Worm (Caenorhabditis elegans) whole organism, early embryonic: Measurements from ENCODE around the gene F23H11.7.

Experiments used
- F13C5.2 ChIP-seq: sonication (generic microtip); optimal IDR thresholded peaks from 2 replicates; lab custom pipeline; 2017; ENCODE audit warnings: mild to moderate bottlenecking, missing genetic modification characterization, inconsistent platforms, missing compliant biosample characterization
- aly-1 ChIP-seq: sonication (generic microtip); optimal IDR thresholded peaks from 2 replicates; lab custom pipeline; 2016; ENCODE audit warnings: missing genetic modification characterization, missing compliant biosample characterization
- ama-1 ChIP-seq: fragments of 150-350 bp; optimal IDR thresholded peaks from 2 replicates; lab custom pipeline; 2014
- ceh-13 ChIP-seq: fragments of 200-800 bp; sonication (Bioruptor generic); optimal IDR thresholded peaks from 2 replicates; lab custom pipeline; 2018; ENCODE audit warnings: mild to moderate bottlenecking, missing genetic modification characterization, missing compliant biosample characterization
- ceh-36 ChIP-seq: sonication (generic microtip); optimal IDR thresholded peaks from 2 replicates; lab custom pipeline; 2016; ENCODE audit warnings: missing genetic modification characterization, inconsistent platforms, missing compliant biosample characterization
- flt-1 ChIP-seq: fragments of 200-800 bp; sonication (Bioruptor generic); IDR thresholded peaks from 2 replicates; pipeline ENCODE4 v1.3.6; 2022; ENCODE audit warnings: missing genetic modification characterization, missing compliant biosample characterization
- hmbx-1 ChIP-seq: sonication (generic microtip); optimal IDR thresholded peaks from 2 replicates; lab custom pipeline; 2016; ENCODE audit warnings: mild to moderate bottlenecking, missing genetic modification characterization, missing compliant biosample characterization
- hmg-4 ChIP-seq: fragments of 200-800 bp; sonication (Bioruptor generic); optimal IDR thresholded peaks from 2 replicates; lab custom pipeline; 2018; ENCODE audit warnings: mild to moderate bottlenecking, missing genetic modification characterization, missing compliant biosample characterization
- hnd-1 ChIP-seq: sonication (generic microtip); optimal IDR thresholded peaks from 2 replicates; lab custom pipeline; 2016; ENCODE audit warnings: missing genetic modification characterization, missing compliant biosample characterization
- pes-1 ChIP-seq: fragments of 200-800 bp; sonication (Bioruptor generic); IDR thresholded peaks from 2 replicates; pipeline ENCODE4 v1.3.6; 2022; ENCODE audit warnings: missing genetic modification reagents, missing genetic modification characterization, missing compliant biosample characterization
- scrt-1 ChIP-seq: fragments of 200-800 bp; sonication (Bioruptor generic); IDR thresholded peaks from 2 replicates; pipeline ENCODE4 v1.3.6; 2022; ENCODE audit warnings: missing genetic modification characterization, missing compliant biosample characterization
- sea-1 ChIP-seq: fragments of 200-800 bp; sonication (Bioruptor generic); conservative IDR thresholded peaks from 2 replicates; pipeline ENCODE4 v1.3.6; 2022; ENCODE audit warnings: missing genetic modification characterization, missing compliant biosample characterization
- tbx-11 ChIP-seq: fragments of 200-800 bp; sonication (Bioruptor generic); IDR thresholded peaks from 2 replicates; pipeline ENCODE4 v1.3.6; 2022; ENCODE audit warnings: missing genetic modification characterization, missing compliant biosample characterization
- tra-4 ChIP-seq: sonication (generic microtip); optimal IDR thresholded peaks from 2 replicates; lab custom pipeline; 2017; ENCODE audit warnings: missing genetic modification characterization, missing compliant biosample characterization

DNA sequence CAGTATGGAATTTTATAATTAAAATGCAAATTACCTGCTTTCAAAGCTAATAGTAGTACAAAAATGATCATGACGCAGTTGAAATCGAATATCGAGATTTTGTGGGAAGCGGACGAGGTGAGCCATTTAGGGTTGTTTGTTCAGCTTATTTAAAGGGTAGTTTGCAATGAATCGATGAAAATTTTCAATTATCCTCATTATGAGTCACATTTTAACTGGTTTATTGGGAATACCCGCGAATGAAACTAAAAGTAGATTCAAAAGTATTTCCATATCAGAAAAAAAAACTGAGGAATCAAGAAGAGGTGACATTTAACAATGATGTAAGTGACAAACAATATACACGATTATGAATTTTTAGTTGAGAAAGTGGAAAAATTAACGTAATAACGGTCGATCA is at the start of gene F23H11.7:
- TF ChIP-seq ama-1 (lab: Kevin White, UChicago) = no peak
- TF ChIP-seq aly-1 = no peak
- TF ChIP-seq hmg-4 (GFP tag; lab: Kevin White, UChicago) = no peak
- TF ChIP-seq hnd-1 (tag; lab: Kevin White, UChicago) = no peak
- no peak for TF ChIP-seq pes-1 (GFP tag; lab: Robert Waterston, UW)
- no peak for TF ChIP-seq hmbx-1 (tag; lab: Kevin White, UChicago)
- TF ChIP-seq tbx-11 (GFP tag; lab: Robert Waterston, UW) = no peak
- TF ChIP-seq flt-1 (GFP tag; lab: Robert Waterston, UW) = no peak
- TF ChIP-seq F13C5.2 (tag; lab: Kevin White, UChicago) = no peak
- no peak for TF ChIP-seq tra-4
- TF ChIP-seq ceh-13 (GFP tag; lab: Kevin White, UChicago) = no peak
- no peak for TF ChIP-seq ceh-36 (tag; lab: Kevin White, UChicago)
- TF ChIP-seq sea-1 (GFP tag; lab: Robert Waterston, UW) = no peak
- TF ChIP-seq scrt-1 (GFP tag; lab: Robert Waterston, UW) = no peak
